Worm (Caenorhabditis elegans): Measurements from ENCODE around the gene cisd-1.

Gene cisd-1

ce11 chrII:11492843-11493242 lies 23.4 kb upstream of the cisd-1 start, which contains the start of gene hacl-1 (continued):
- TF ChIP-seq pag-3 (tag; optimal IDR thresholded peaks at IDR 0.05; ENCODE audit: borderline replicate concordance, insufficient read depth) (no peak), elt-2 (tag; optimal IDR thresholded peaks at IDR 0.05) (no peak), sox-4 (tag; optimal IDR thresholded peaks at IDR 0.05) (no peak), efl-3 (GFP tag; optimal IDR thresholded peaks at IDR 0.05) (no peak)

DNA sequence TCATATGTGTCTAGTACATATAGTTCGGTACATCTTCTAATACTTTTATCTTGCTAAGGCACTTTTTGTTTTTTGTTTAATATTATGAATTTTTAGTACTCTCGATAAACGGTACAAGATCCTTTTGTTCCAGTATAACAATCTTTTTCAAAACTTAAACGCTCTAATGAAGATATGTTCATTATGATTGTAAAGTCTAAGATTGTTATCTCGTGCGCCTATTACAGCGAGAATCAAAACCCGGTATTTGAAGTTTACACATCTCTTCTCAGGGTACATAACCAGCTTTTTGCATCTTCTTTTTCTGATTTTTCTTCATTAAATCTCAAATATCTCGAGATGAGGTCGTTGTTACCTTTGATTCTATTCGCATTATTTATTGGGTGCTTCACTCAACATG lies 18.6 kb upstream of the cisd-1 start, which contains the start of gene B0334.13:
B0334.13 (plus strand) TSS at position 301 of the 400 bp plus-strand sequence.
- no peak for TF ChIP-seq nhr-90 (tag; optimal IDR thresholded peaks at IDR 0.05; ENCODE audit: poor library complexity)
- TF ChIP-seq efl-3 (GFP tag; optimal IDR thresholded peaks at IDR 0.05) = no peak
- no peak for TF ChIP-seq elt-3 (tag; optimal IDR thresholded peaks at IDR 0.05)
- TF ChIP-seq unc-30 (tag; optimal IDR thresholded peaks at IDR 0.05) = no peak
- TF ChIP-seq ceh-82 (tag; optimal IDR thresholded peaks at IDR 0.05) = no peak
- TF ChIP-seq zag-1 (tag; optimal IDR thresholded peaks at IDR 0.05) = no peak
- TF ChIP-seq jun-1 (tag; optimal IDR thresholded peaks at IDR 0.05) = no peak
- no peak for TF ChIP-seq mdl-1 (tag; optimal IDR thresholded peaks at IDR 0.05)
- TF ChIP-seq unc-98 (GFP tag; IDR thresholded peaks at IDR 0.05) = no peak
- TF ChIP-seq lin-13 (GFP tag; optimal IDR thresholded peaks at IDR 0.05) = no peak
- no peak for TF ChIP-seq fos-1 (tag; optimal IDR thresholded peaks at IDR 0.05)
- no peak for TF ChIP-seq nhr-28 (tag; optimal IDR thresholded peaks at IDR 0.05)
- no peak for TF ChIP-seq swsn-7 (tag; optimal IDR thresholded peaks at IDR 0.05)
- no peak for TF ChIP-seq sox-4 (tag; optimal IDR thresholded peaks at IDR 0.05)
- TF ChIP-seq mab-9 (GFP tag; IDR thresholded peaks at IDR 0.05) = no peak
- TF ChIP-seq nhr-237 (tag; optimal IDR thresholded peaks at IDR 0.05) = no peak
- TF ChIP-seq elt-2 (tag; optimal IDR thresholded peaks at IDR 0.05) = no peak
- TF ChIP-seq ets-5 (GFP tag; IDR thresholded peaks at IDR 0.05) = no peak
- TF ChIP-seq skn-1 (tag; optimal IDR thresholded peaks at IDR 0.05) = no peak

DNA sequence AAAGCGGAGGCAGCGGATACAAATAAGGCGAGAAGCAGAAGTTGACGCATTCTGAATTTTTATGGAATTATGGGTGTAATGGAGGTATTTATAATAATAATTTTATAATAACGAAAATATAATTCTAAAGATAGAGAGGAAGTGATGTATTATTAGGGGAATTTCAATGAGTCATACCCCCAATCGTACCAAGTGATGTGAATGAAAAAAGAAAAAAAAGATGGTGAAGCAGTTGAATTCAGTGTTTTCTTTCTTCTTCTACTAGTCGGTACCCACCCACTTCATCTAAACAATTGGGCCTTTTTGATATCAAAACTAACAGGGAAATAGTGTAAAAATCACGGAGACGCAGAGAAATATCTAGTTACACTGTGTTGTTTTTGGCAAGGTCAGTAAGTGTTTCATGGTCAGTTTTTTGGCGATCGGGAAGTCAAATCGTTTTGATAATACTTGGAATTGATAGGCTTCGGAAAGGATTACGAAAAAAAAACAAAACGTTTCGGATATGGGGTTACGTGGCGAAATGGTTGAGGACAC lies 17.3 kb upstream of the cisd-1 start, which contains the start of gene ttr-18:
ttr-18 (minus strand) TSS at position 51 of the 537 bp plus-strand sequence.
- peak; percentile 58 for TF ChIP-seq lin-14 (GFP tag; optimal IDR thresholded peaks at IDR 0.05)
- peak; percentile 77 for TF ChIP-seq nhr-85 (tag)
- peak; percentile 16 for TF ChIP-seq nhr-90 (tag; optimal IDR thresholded peaks at IDR 0.05; ENCODE audit: poor library complexity)
- no peak for TF ChIP-seq nhr-12 (tag; optimal IDR thresholded peaks at IDR 0.05)
- TF ChIP-seq ztf-11 (tag; optimal IDR thresholded peaks at IDR 0.05) = no peak
- TF ChIP-seq mab-9 (GFP tag; IDR thresholded peaks at IDR 0.05) = no peak
- TF ChIP-seq elt-3 (tag; optimal IDR thresholded peaks at IDR 0.05) = peak in 1 of 6 experiments; percentile 40
- peak; percentile 28 for TF ChIP-seq nhr-20 (tag; optimal IDR thresholded peaks at IDR 0.05)
- peak; percentile 39 for TF ChIP-seq snu-23 (GFP tag; optimal IDR thresholded peaks at IDR 0.05)
- TF ChIP-seq blmp-1 (tag; optimal IDR thresholded peaks at IDR 0.05) = peak; percentile 9
- no peak for TF ChIP-seq nhr-237 (tag; optimal IDR thresholded peaks at IDR 0.05)
- TF ChIP-seq pax-3 (tag; optimal IDR thresholded peaks at IDR 0.05) = no peak
- TF ChIP-seq isw-1 (GFP tag; IDR thresholded peaks at IDR 0.05) = no peak

DNA sequence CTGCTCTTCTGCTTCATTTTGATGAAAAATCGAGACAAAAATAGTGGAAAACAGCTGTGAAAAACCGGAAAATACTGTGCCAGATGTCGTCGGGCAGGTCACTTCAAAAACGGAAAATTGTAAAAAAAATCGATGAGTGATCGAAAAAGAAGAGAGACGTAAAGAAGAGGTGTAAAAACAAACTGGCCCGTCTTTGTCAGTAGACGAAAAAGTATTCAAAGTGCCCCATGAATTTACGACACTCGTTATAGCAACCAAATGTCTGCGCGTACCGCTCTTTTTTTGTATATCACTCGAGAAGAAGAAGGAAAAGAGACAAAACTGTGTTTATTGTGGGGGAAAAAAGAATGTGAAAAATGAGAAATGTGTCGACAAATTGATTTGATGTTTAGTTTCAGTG lies 15.8 kb upstream of the cisd-1 start, which contains the start of gene twk-5:
twk-5 (minus strand) TSS at position 101 of the 400 bp plus-strand sequence.
- TF ChIP-seq snu-23 (GFP tag; optimal IDR thresholded peaks at IDR 0.05) (peak; percentile 4), lsy-2 (tag; optimal IDR thresholded peaks at IDR 0.05) (peak in 1 of 2 experiments; percentile 7), nhr-85 (tag) (peak; percentile 67), lin-14 (GFP tag; optimal IDR thresholded peaks at IDR 0.05) (peak; percentile 17), isw-1 (GFP tag; IDR thresholded peaks at IDR 0.05) (no peak)

DNA sequence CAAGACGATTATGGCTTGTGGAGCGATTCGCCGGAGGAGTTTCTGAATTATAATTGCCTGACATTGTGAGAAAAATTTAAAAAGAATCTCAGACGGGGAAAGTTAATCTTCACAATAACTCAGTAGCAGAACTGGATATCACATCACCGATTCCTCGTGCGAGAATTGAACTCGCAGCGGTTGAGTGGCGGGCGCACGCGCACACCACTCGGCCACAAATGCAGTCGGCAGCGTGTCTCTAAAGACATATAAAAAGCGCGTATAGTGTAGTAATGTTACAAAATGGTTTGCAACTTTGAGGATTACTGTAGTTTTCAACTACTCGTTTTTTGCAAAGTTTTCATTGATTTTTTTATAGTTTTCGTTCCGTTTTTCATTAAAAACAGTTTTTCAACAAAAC lies 15.2 kb upstream of the cisd-1 start:
- TF ChIP-seq ets-5 (GFP tag; IDR thresholded peaks at IDR 0.05) = no peak
- TF ChIP-seq nhr-237 (tag; optimal IDR thresholded peaks at IDR 0.05) = no peak
- TF ChIP-seq hlh-4 (tag; optimal IDR thresholded peaks at IDR 0.05) = no peak
- no peak for TF ChIP-seq lin-14 (GFP tag; optimal IDR thresholded peaks at IDR 0.05)
- TF ChIP-seq nhr-19 (GFP tag; conservative IDR thresholded peaks at IDR 0.05) = peak; percentile 76
- peak in 1 of 2 experiments; percentile 25 for TF ChIP-seq egl-27 (tag; optimal IDR thresholded peaks at IDR 0.05)
- no peak for TF ChIP-seq efl-3 (GFP tag; optimal IDR thresholded peaks at IDR 0.05)
- peak; percentile 14 for TF ChIP-seq ztf-4 (tag; optimal IDR thresholded peaks at IDR 0.05)
- TF ChIP-seq hlh-17 (GFP tag; optimal IDR thresholded peaks at IDR 0.05; ENCODE audit: borderline replicate concordance) = no peak
- peak; percentile 51 for TF ChIP-seq snpc-4 (tag; optimal IDR thresholded peaks at IDR 0.05)
- TF ChIP-seq unc-98 (GFP tag; IDR thresholded peaks at IDR 0.05) = no peak
- TF ChIP-seq elt-3 (tag; optimal IDR thresholded peaks at IDR 0.05) = peak in 2 of 6 experiments; percentile 34 to 51
- peak; percentile 82 for TF ChIP-seq lir-3 (tag; optimal IDR thresholded peaks at IDR 0.05; ENCODE audit: poor library complexity)
- TF ChIP-seq efl-1 (optimal IDR thresholded peaks at IDR 0.05) = peak; percentile 54 to 62
- TF ChIP-seq efl-1 (GFP tag; optimal IDR thresholded peaks at IDR 0.05 in 1 of 2) = peak; percentile 50 to 96
- no peak for TF ChIP-seq hpl-2 (GFP tag; optimal IDR thresholded peaks at IDR 0.05)
- no peak for TF ChIP-seq pax-3 (tag; optimal IDR thresholded peaks at IDR 0.05)
- TF ChIP-seq nhr-28 (tag; optimal IDR thresholded peaks at IDR 0.05) = no peak
- no peak for TF ChIP-seq C34B4.2 (tag; optimal IDR thresholded peaks at IDR 0.05)
- TF ChIP-seq fkh-8 (tag; optimal IDR thresholded peaks at IDR 0.05) = peak; percentile 70
